Worm (Caenorhabditis elegans): ENCODE results near the gene Y47D3A.1.
"Not testable (repeated sequence)": the region's sequence is repeated elsewhere in the genome, so short reads cannot be mapped to it uniquely, and the experiment has no call there.

Y47D3A.1 gene

DNA sequence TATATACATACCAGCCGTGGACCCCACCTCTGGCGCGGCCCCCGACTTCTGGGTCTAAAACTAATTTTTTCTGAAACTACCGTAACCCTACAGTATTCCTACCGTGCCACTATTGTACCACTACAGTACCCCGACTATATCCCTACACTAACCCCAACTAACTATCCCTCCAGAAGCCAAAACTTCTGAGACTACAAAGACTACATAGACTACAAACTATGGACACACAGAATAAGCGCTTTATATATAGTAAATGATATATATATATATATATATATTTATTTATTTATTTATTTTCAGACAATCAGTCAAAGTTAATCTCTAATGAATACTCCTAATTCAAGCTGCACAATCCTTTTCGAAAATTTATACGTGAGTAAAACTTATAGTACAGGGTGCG is 10.2 kb downstream of the Y47D3A.1 start, which contains the start of gene pha-1:
Gene pha-1 (plus strand): TSS at position 301 of the 400 bp plus-strand sequence.
- TF ChIP-seq ces-1 (GFP tag; optimal IDR thresholded peaks at IDR 0.05); mls-2 (tag; optimal IDR thresholded peaks at IDR 0.05); cnd-1 (tag; optimal IDR thresholded peaks at IDR 0.05): not testable (repeated sequence)

DNA sequence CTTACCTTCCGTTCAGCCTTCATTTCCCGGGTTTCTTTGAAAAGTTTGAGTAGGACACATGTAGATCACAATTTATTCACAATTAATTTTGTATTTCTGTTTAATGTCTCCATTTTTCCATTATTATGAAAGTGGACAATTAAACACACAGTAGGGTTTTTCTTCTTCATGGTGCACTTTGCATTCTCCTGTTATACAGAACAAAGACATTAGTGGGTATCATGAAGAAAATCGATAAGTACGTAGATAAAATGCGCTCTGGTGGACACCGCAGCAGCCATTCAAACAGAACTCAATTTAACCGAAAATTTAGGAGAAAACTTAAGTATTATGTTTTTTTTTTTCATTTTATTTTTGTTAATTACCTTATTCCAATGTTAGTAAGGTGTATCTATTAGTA is 12.3 kb downstream of the Y47D3A.1 start:
- TF ChIP-seq ces-1 (GFP tag; optimal IDR thresholded peaks at IDR 0.05): peak; percentile 42
- no peak for TF ChIP-seq ceh-43 (GFP tag; optimal IDR thresholded peaks at IDR 0.05)

DNA sequence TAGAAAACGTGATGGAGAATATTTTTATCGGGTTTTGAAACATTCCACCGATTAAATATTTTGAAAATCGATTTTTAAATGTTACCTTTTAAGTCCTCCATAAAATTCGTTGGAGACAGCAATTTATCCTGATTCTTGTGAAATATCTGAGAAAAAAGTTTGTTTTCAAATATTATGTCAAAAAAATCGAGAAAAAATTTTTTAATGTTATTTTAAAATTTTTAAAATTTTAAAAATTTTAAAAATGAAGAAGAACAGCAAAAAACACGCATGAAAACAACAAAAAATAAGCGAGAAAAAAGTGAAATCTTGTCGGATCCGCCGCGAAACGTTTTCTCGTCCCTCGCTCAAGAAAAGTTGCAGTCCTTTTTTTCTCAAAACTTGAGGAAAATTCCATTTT is 14.1 kb downstream of the Y47D3A.1 start, which contains the start of gene Y48A6C.8:
Gene Y48A6C.8 (minus strand): TSS at position 101 of the 400 bp plus-strand sequence.
- TF ChIP-seq flh-1 (GFP tag; optimal IDR thresholded peaks at IDR 0.05) (no peak), ztf-11 (tag; optimal IDR thresholded peaks at IDR 0.05) (no peak), tbx-8 (GFP tag; optimal IDR thresholded peaks at IDR 0.05) (no peak), cnd-1 (tag; optimal IDR thresholded peaks at IDR 0.05) (no peak), nhr-28 (tag; optimal IDR thresholded peaks at IDR 0.05) (no peak), ceh-43 (GFP tag; optimal IDR thresholded peaks at IDR 0.05) (no peak), ceh-83 (GFP tag; optimal IDR thresholded peaks at IDR 0.05) (no peak), ham-2 (GFP tag; optimal IDR thresholded peaks at IDR 0.05) (no peak), unc-62 (GFP tag; optimal IDR thresholded peaks at IDR 0.05) (no peak), blmp-1 (tag; optimal IDR thresholded peaks at IDR 0.05) (no peak), sem-2 (GFP tag; optimal IDR thresholded peaks at IDR 0.05) (no peak), M03D4.4 (tag; optimal IDR thresholded peaks at IDR 0.05) (no peak), lsy-2 (tag; optimal IDR thresholded peaks at IDR 0.05) (no peak), elt-1 (tag; optimal IDR thresholded peaks at IDR 0.05; ENCODE audit: borderline replicate concordance, insufficient read depth) (no peak)

DNA sequence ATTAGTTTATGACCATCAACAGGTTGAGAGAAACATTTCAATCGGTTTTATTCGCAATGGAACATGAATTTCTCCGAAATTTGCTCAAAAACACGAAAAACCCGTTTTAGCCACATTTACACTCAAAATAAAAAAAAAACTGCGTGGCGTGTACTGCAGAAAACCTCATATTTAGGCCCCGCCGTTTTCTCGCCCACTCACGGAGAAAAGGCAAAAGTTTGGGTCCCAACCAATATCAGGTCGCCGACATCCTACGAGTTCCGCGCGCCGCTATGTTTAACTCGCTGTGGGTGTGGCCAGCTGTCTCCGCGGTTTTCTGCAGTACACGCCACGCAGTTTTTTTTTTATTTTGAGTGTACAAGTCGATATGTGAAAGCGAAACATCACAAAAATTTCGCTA is 17.8 kb downstream of the Y47D3A.1 start:
- no peak for TF ChIP-seq pha-4 (tag; optimal IDR thresholded peaks at IDR 0.05)
- no peak for TF ChIP-seq drap-1 (GFP tag; optimal IDR thresholded peaks at IDR 0.05)
- no peak for TF ChIP-seq lin-13 (tag; optimal IDR thresholded peaks at IDR 0.05)
- TF ChIP-seq ceh-39 (tag; optimal IDR thresholded peaks at IDR 0.05): no peak
- no peak for TF ChIP-seq M03D4.4 (tag; optimal IDR thresholded peaks at IDR 0.05)

DNA sequence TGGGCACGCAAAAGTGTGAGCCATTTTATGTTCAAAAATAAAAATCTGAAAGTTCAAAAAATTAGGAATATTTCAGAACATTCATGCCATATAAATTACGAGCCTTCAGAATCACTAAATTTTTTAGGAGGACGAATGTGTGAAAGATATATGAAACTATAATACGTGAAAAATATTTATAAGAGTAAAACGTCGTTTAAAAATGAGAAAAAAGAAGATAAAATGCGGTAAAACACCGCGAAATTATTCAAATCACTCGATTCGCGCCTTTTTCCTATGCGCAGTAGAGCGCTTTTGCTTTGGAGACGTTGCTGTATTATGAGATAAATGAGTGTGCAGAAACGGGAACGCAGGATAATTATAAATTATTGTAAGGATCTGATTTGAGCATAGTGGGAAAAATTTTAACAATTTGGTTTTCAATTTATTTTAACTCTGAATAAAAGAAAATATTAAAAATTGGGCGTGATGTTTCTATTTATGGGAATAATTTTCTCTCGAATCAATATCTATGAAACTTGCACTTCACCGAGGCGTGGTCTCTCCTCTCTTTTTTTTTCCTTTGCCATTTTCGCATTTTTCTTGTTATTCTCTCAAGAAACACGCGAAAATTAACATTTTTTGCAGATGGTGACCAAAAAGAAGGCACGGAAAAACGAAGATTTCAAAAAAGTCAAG is 22.3 kb downstream of the Y47D3A.1 start, which contains the start of the genes sup-35 and Y48A6C.4:
Gene sup-35 (minus strand): TSS at position 51 of the 678 bp plus-strand sequence.
Gene Y48A6C.4 (plus strand): TSS at position 628 of the 678 bp plus-strand sequence.
- TF ChIP-seq lin-13 (tag; optimal IDR thresholded peaks at IDR 0.05) (peak; percentile 46), ceh-39 (tag; optimal IDR thresholded peaks at IDR 0.05) (peak; percentile 82), pha-4 (tag; optimal IDR thresholded peaks at IDR 0.05) (no peak), ces-1 (GFP tag; optimal IDR thresholded peaks at IDR 0.05) (peak; percentile 90), unc-39 (tag; optimal IDR thresholded peaks at IDR 0.05) (no peak), lin-32 (GFP tag; optimal IDR thresholded peaks at IDR 0.05) (peak; percentile 29), bed-3 (GFP tag; optimal IDR thresholded peaks at IDR 0.05) (peak; percentile 39), ham-2 (GFP tag; optimal IDR thresholded peaks at IDR 0.05) (no peak), elt-3 (tag; optimal IDR thresholded peaks at IDR 0.05) (peak; percentile 12), cnd-1 (tag; optimal IDR thresholded peaks at IDR 0.05) (peak; percentile 26), mab-5 (tag; optimal IDR thresholded peaks at IDR 0.05) (no peak), M03D4.4 (tag; optimal IDR thresholded peaks at IDR 0.05) (no peak), lsy-2 (tag; optimal IDR thresholded peaks at IDR 0.05) (peak; percentile 38), nhr-237 (tag; optimal IDR thresholded peaks at IDR 0.05) (peak; percentile 87), blmp-1 (tag; optimal IDR thresholded peaks at IDR 0.05) (no peak), ceh-43 (GFP tag; optimal IDR thresholded peaks at IDR 0.05) (peak; percentile 40), nhr-28 (tag; optimal IDR thresholded peaks at IDR 0.05) (no peak), nhr-76 (tag; optimal IDR thresholded peaks at IDR 0.05) (no peak), tbx-8 (GFP tag; optimal IDR thresholded peaks at IDR 0.05) (peak; percentile 35), nhr-2 (tag; optimal IDR thresholded peaks at IDR 0.05) (no peak), nhr-12 (tag; optimal IDR thresholded peaks at IDR 0.05) (no peak), ceh-83 (GFP tag; optimal IDR thresholded peaks at IDR 0.05) (peak; percentile 60), ztf-11 (tag; optimal IDR thresholded peaks at IDR 0.05) (no peak), flh-1 (GFP tag; optimal IDR thresholded peaks at IDR 0.05) (no peak), sptf-1 (tag; optimal IDR thresholded peaks at IDR 0.05) (peak; percentile 75), drap-1 (GFP tag; optimal IDR thresholded peaks at IDR 0.05) (peak; percentile 40), zip-8 (tag; optimal IDR thresholded peaks at IDR 0.05) (no peak), mls-2 (tag; optimal IDR thresholded peaks at IDR 0.05) (peak; percentile 66), unc-120 (tag; optimal IDR thresholded peaks at IDR 0.05; ENCODE audit: poor library complexity, severe bottlenecking) (peak; percentile 59), elt-1 (tag; optimal IDR thresholded peaks at IDR 0.05; ENCODE audit: borderline replicate concordance, insufficient read depth) (no peak), mep-1 (tag; optimal IDR thresholded peaks at IDR 0.05) (peak; percentile 89), snpc-4 (tag; optimal IDR thresholded peaks at IDR 0.05) (no peak), unc-62 (GFP tag; optimal IDR thresholded peaks at IDR 0.05) (no peak), hlh-1 (tag; optimal IDR thresholded peaks at IDR 0.05) (peak; percentile 11), sem-2 (GFP tag; optimal IDR thresholded peaks at IDR 0.05) (no peak)
